Comparison of ENCODE assay signal across 5 fruit fly cellular contexts in genomic region chrX:17491184-17491583, dm6.
TF ChIP-seq lines count a peak whose summit lies in the region.

No protein-coding gene starts in this region.

- TF ChIP-seq CTCF in whole organism, embryonic (GFP tag; optimal IDR thresholded peaks at IDR 0.05; lab: Kevin White, UChicago) = no peak

TF ChIP-seq in whole organism, adult, 20 proteins besides CTCF, POLR2A, EP300 and RAD21 (continues in another document):
- TF ChIP-seq kay (GFP tag; lab: Kevin White, UChicago; ENCODE audit: borderline replicate concordance) = peak; percentile 92
- peak; percentile 75 for TF ChIP-seq CG33017 (tag; optimal IDR thresholded peaks at IDR 0.05; lab: Kevin White, UChicago)
- peak; percentile 29 for TF ChIP-seq CG11617 (GFP tag; optimal IDR thresholded peaks at IDR 0.05; lab: Kevin White, UChicago)
- no peak for TF ChIP-seq cnc (optimal IDR thresholded peaks at IDR 0.05; lab: Kevin White, UChicago)
- no peak for TF ChIP-seq CG5204 (GFP tag; optimal IDR thresholded peaks at IDR 0.05; lab: Kevin White, UChicago)
- peak; percentile 25 for TF ChIP-seq CG7045 (GFP tag; optimal IDR thresholded peaks at IDR 0.05; lab: Kevin White, UChicago)
- no peak for TF ChIP-seq Crg-1 (GFP tag; optimal IDR thresholded peaks at IDR 0.05; lab: Kevin White, UChicago)
- TF ChIP-seq CG1620 (GFP tag; optimal IDR thresholded peaks at IDR 0.05; lab: Kevin White, UChicago) = no peak
- peak; percentile 39 for TF ChIP-seq Hr96 (GFP tag; optimal IDR thresholded peaks at IDR 0.05; lab: Kevin White, UChicago)
- no peak for TF ChIP-seq toe (GFP tag; optimal IDR thresholded peaks at IDR 0.05; lab: Kevin White, UChicago)
- TF ChIP-seq bab1 (GFP tag; optimal IDR thresholded peaks at IDR 0.05; lab: Kevin White, UChicago) = peak; percentile 69
- TF ChIP-seq ovo (GFP tag; optimal IDR thresholded peaks at IDR 0.05; lab: Kevin White, UChicago) = no peak
- no peak for TF ChIP-seq tj (GFP tag; optimal IDR thresholded peaks at IDR 0.05; lab: Kevin White, UChicago)
- TF ChIP-seq CG7101 (tag; optimal IDR thresholded peaks at IDR 0.05; lab: Kevin White, UChicago) = peak; percentile 85
- TF ChIP-seq CG14711 (tag; optimal IDR thresholded peaks at IDR 0.05; lab: Kevin White, UChicago) = peak; percentile 77
- TF ChIP-seq CG12768 (GFP tag; optimal IDR thresholded peaks at IDR 0.05; lab: Kevin White, UChicago) = peak; percentile 14
- TF ChIP-seq cic (GFP tag; optimal IDR thresholded peaks at IDR 0.05; lab: Kevin White, UChicago) = no peak
- TF ChIP-seq Mnt (GFP tag; optimal IDR thresholded peaks at IDR 0.05; lab: Kevin White, UChicago) = peak; percentile 5
- no peak for TF ChIP-seq Clk (GFP tag; optimal IDR thresholded peaks at IDR 0.05; lab: Kevin White, UChicago)

TF ChIP-seq in whole organism, embryonic, 481 proteins besides CTCF, POLR2A, EP300 and RAD21 (continues in another document):
- TF ChIP-seq ewg (GFP tag; optimal IDR thresholded peaks at IDR 0.05; lab: Kevin White, UChicago) (no peak), rib (GFP tag; IDR thresholded peaks at IDR 0.05; lab: Robert Waterston, UW) (no peak), ind (GFP tag; optimal IDR thresholded peaks at IDR 0.05; lab: Kevin White, UChicago) (peak; percentile 45), CG13624 (GFP tag; optimal IDR thresholded peaks at IDR 0.05; lab: Kevin White, UChicago) (peak; percentile 20), CG11695 (GFP tag; IDR thresholded peaks at IDR 0.05; lab: Robert Waterston, UW) (peak; percentile 76), CG17802 (tag; optimal IDR thresholded peaks at IDR 0.05; lab: Kevin White, UChicago) (peak; percentile 0), CG2129 (GFP tag; IDR thresholded peaks at IDR 0.05; lab: Robert Waterston, UW; ENCODE audit: partially characterized antibody) (no peak), salm (tag; optimal IDR thresholded peaks at IDR 0.05; lab: Kevin White, UChicago) (no peak), Abd-B (GFP tag; optimal IDR thresholded peaks at IDR 0.05; lab: Kevin White, UChicago) (peak; percentile 31), sob (GFP tag; IDR thresholded peaks at IDR 0.05; lab: Robert Waterston, UW) (peak; percentile 62), CG1529 (GFP tag; optimal IDR thresholded peaks at IDR 0.05; lab: Kevin White, UChicago) (no peak), CG17361 (GFP tag; IDR thresholded peaks at IDR 0.05; lab: Robert Waterston, UW) (peak; percentile 52; the same call in 1 of the 3 replicates), wdn (GFP tag; IDR thresholded peaks at IDR 0.05; lab: Robert Waterston, UW) (0 out of 2 replicates have a peak, but pooled peaks have one; percentile 41), Eip74EF (GFP tag; optimal IDR thresholded peaks at IDR 0.05; lab: Kevin White, UChicago) (peak in 1 of 2 experiments; percentile 16), CG2120 (GFP tag; optimal IDR thresholded peaks at IDR 0.05; lab: Kevin White, UChicago) (peak; percentile 46), CG11696 (GFP tag; IDR thresholded peaks at IDR 0.05; lab: Robert Waterston, UW) (peak; percentile 92), CG14965 (GFP tag; optimal IDR thresholded peaks at IDR 0.05; lab: Kevin White, UChicago; ENCODE audit: borderline replicate concordance) (no peak), Atf3 (GFP tag; optimal IDR thresholded peaks at IDR 0.05; lab: Kevin White, UChicago) (peak; percentile 17)

TF ChIP-seq in whole organism, prepupa, 60 proteins besides CTCF, POLR2A, EP300 and RAD21 (continues in another document):
- peak; percentile 85 for TF ChIP-seq CG11762 (GFP tag; optimal IDR thresholded peaks at IDR 0.05; lab: Kevin White, UChicago; ENCODE audit: insufficient read depth)
- TF ChIP-seq CG8632 (GFP tag; optimal IDR thresholded peaks at IDR 0.05; lab: Kevin White, UChicago) = peak; percentile 86
- peak; percentile 54 for TF ChIP-seq CG4318 (GFP tag; optimal IDR thresholded peaks at IDR 0.05; lab: Kevin White, UChicago)
- peak; percentile 97 for TF ChIP-seq Hr39 (GFP tag; optimal IDR thresholded peaks at IDR 0.05; lab: Kevin White, UChicago)
- peak; percentile 89 for TF ChIP-seq OdsH (GFP tag; optimal IDR thresholded peaks at IDR 0.05; lab: Kevin White, UChicago)
- peak; percentile 88 for TF ChIP-seq CG10631 (GFP tag; optimal IDR thresholded peaks at IDR 0.05; lab: Kevin White, UChicago)
- peak; percentile 92 for TF ChIP-seq Ets21C (GFP tag; optimal IDR thresholded peaks at IDR 0.05; lab: Kevin White, UChicago)
- peak; percentile 48 for TF ChIP-seq CG16779 (tag; optimal IDR thresholded peaks at IDR 0.05; lab: Kevin White, UChicago)
- TF ChIP-seq CG31627 (GFP tag; optimal IDR thresholded peaks at IDR 0.05; lab: Kevin White, UChicago) = peak; percentile 95
- peak; percentile 65 for TF ChIP-seq dac (GFP tag; optimal IDR thresholded peaks at IDR 0.05; lab: Kevin White, UChicago)
- peak; percentile 83 for TF ChIP-seq CG7368 (GFP tag; optimal IDR thresholded peaks at IDR 0.05; lab: Kevin White, UChicago)
- peak; percentile 89 for TF ChIP-seq CG8119 (GFP tag; IDR thresholded peaks at IDR 0.05; lab: Robert Waterston, UW)
- no peak for TF ChIP-seq Hr38 (GFP tag; optimal IDR thresholded peaks at IDR 0.05; lab: Kevin White, UChicago)
- peak; percentile 90 for TF ChIP-seq CG34406 (GFP tag; optimal IDR thresholded peaks at IDR 0.05; lab: Kevin White, UChicago)
- peak; percentile 96 for TF ChIP-seq Sox102F (GFP tag; optimal IDR thresholded peaks at IDR 0.05; lab: Kevin White, UChicago)
- TF ChIP-seq CG32006 (GFP tag; optimal IDR thresholded peaks at IDR 0.05; lab: Kevin White, UChicago) = peak; percentile 83
- peak; percentile 90 for TF ChIP-seq CG15336 (GFP tag; IDR thresholded peaks at IDR 0.05; lab: Robert Waterston, UW)
- TF ChIP-seq vri (GFP tag; optimal IDR thresholded peaks at IDR 0.05; lab: Kevin White, UChicago) = peak; percentile 96
- peak; percentile 90 for TF ChIP-seq pdm3 (GFP tag; optimal IDR thresholded peaks at IDR 0.05; lab: Kevin White, UChicago)

TF ChIP-seq in whole organism, pupa, 21 proteins besides CTCF, POLR2A, EP300 and RAD21:
- TF ChIP-seq CG10348 (GFP tag; IDR thresholded peaks at IDR 0.05; lab: Robert Waterston, UW) = no peak
- TF ChIP-seq gl (tag; optimal IDR thresholded peaks at IDR 0.05; lab: Kevin White, UChicago) = peak; percentile 66
- peak; percentile 85 for TF ChIP-seq CG8301 (tag; optimal IDR thresholded peaks at IDR 0.05; lab: Kevin White, UChicago)
- peak; percentile 93 for TF ChIP-seq CG4496 (GFP tag; IDR thresholded peaks at IDR 0.05; lab: Robert Waterston, UW)
- peak; percentile 73 for TF ChIP-seq rn (GFP tag; IDR thresholded peaks at IDR 0.05; lab: Robert Waterston, UW)
- TF ChIP-seq CG15710 (tag; optimal IDR thresholded peaks at IDR 0.05; lab: Kevin White, UChicago) = peak; percentile 82
- TF ChIP-seq fd96Ca (GFP tag; IDR thresholded peaks at IDR 0.05; lab: Robert Waterston, UW) = peak; percentile 90
- TF ChIP-seq CG9948 (tag; optimal IDR thresholded peaks at IDR 0.05; lab: Kevin White, UChicago) = peak; percentile 81
- TF ChIP-seq CG34367 (tag; optimal IDR thresholded peaks at IDR 0.05; lab: Kevin White, UChicago) = peak; percentile 72
- peak; percentile 80 for TF ChIP-seq CG17806 (tag; optimal IDR thresholded peaks at IDR 0.05; lab: Kevin White, UChicago)
- TF ChIP-seq D1 (tag; optimal IDR thresholded peaks at IDR 0.05; lab: Kevin White, UChicago) = peak; percentile 16
- no peak for TF ChIP-seq EcR (GFP tag; optimal IDR thresholded peaks at IDR 0.05; lab: Kevin White, UChicago)
- TF ChIP-seq CG13204 (GFP tag; optimal IDR thresholded peaks at IDR 0.05; lab: Kevin White, UChicago) = peak; percentile 42
- TF ChIP-seq Snoo (tag; optimal IDR thresholded peaks at IDR 0.05; lab: Kevin White, UChicago) = peak; percentile 93
- peak; percentile 88 for TF ChIP-seq CG14655 (GFP tag; optimal IDR thresholded peaks at IDR 0.05; lab: Kevin White, UChicago)
- peak; percentile 83 for TF ChIP-seq CG32121 (GFP tag; IDR thresholded peaks at IDR 0.05; lab: Robert Waterston, UW)
- TF ChIP-seq Pif1A (GFP tag; optimal IDR thresholded peaks at IDR 0.05; lab: Kevin White, UChicago) = peak; percentile 89
- TF ChIP-seq CG8159 (tag; optimal IDR thresholded peaks at IDR 0.05; lab: Kevin White, UChicago) = peak; percentile 76
- TF ChIP-seq CG12605 (GFP tag; IDR thresholded peaks at IDR 0.05; lab: Robert Waterston, UW) = peak; percentile 88
- peak; percentile 84 for TF ChIP-seq Ets98B (GFP tag; IDR thresholded peaks at IDR 0.05; lab: Robert Waterston, UW)
- peak; percentile 89 for TF ChIP-seq Pif1B (GFP tag; optimal IDR thresholded peaks at IDR 0.05; lab: Kevin White, UChicago)
TF ChIP-seq in whole organism, pupa: peak in this region for 19.

TF ChIP-seq in whole organism, wandering third instar larva, 38 proteins besides CTCF, POLR2A, EP300 and RAD21 (continues in another document):
- TF ChIP-seq Mio (GFP tag; optimal IDR thresholded peaks at IDR 0.05; lab: Kevin White, UChicago) = peak; percentile 73
- no peak for TF ChIP-seq Vsx2 (GFP tag; optimal IDR thresholded peaks at IDR 0.05; lab: Kevin White, UChicago; ENCODE audit: partially characterized antibody)
- TF ChIP-seq psq (GFP tag; optimal IDR thresholded peaks at IDR 0.05; lab: Kevin White, UChicago) = peak; percentile 94
- TF ChIP-seq dsf (GFP tag; optimal IDR thresholded peaks at IDR 0.05; lab: Kevin White, UChicago; ENCODE audit: borderline replicate concordance) = peak; percentile 86
- TF ChIP-seq Hnf4 (GFP tag; optimal IDR thresholded peaks at IDR 0.05; lab: Kevin White, UChicago) = peak; percentile 98
- TF ChIP-seq N (GFP tag; optimal IDR thresholded peaks at IDR 0.05; lab: Kevin White, UChicago) = no peak
- TF ChIP-seq usp (GFP tag; optimal IDR thresholded peaks at IDR 0.05; lab: Kevin White, UChicago) = no peak
- peak; percentile 96 for TF ChIP-seq HLH106 (tag; optimal IDR thresholded peaks at IDR 0.05; lab: Kevin White, UChicago)
- TF ChIP-seq GATAd (GFP tag; optimal IDR thresholded peaks at IDR 0.05; lab: Kevin White, UChicago) = peak; percentile 78
- TF ChIP-seq rgr (GFP tag; optimal IDR thresholded peaks at IDR 0.05; lab: Kevin White, UChicago) = peak; percentile 97
- no peak for TF ChIP-seq Hr78 (GFP tag; optimal IDR thresholded peaks at IDR 0.05; lab: Kevin White, UChicago)
- TF ChIP-seq Sp1 (GFP tag; optimal IDR thresholded peaks at IDR 0.05; lab: Kevin White, UChicago) = peak; percentile 95
- no peak for TF ChIP-seq jim (GFP tag; optimal IDR thresholded peaks at IDR 0.05; lab: Kevin White, UChicago)
- peak; percentile 77 to 97 for TF ChIP-seq foxo (GFP tag; optimal IDR thresholded peaks at IDR 0.05; lab: Kevin White, UChicago)
- TF ChIP-seq Dif (GFP tag; optimal IDR thresholded peaks at IDR 0.05; lab: Kevin White, UChicago; ENCODE audit: partially characterized antibody) = no peak
- no peak for TF ChIP-seq sv (GFP tag; optimal IDR thresholded peaks at IDR 0.05; lab: Kevin White, UChicago)
- TF ChIP-seq OdsH (GFP tag; optimal IDR thresholded peaks at IDR 0.05; lab: Kevin White, UChicago) = peak; percentile 94
- TF ChIP-seq h (GFP tag; optimal IDR thresholded peaks at IDR 0.05; lab: Kevin White, UChicago) = peak; percentile 96
- TF ChIP-seq Dfd (GFP tag; optimal IDR thresholded peaks at IDR 0.05; lab: Kevin White, UChicago) = no peak
- peak; percentile 96 for TF ChIP-seq fru (GFP tag; optimal IDR thresholded peaks at IDR 0.05; lab: Kevin White, UChicago)
- TF ChIP-seq Myc (optimal IDR thresholded peaks at IDR 0.05; lab: Kevin White, UChicago) = no peak
- peak; percentile 77 for TF ChIP-seq Hr83 (GFP tag; optimal IDR thresholded peaks at IDR 0.05; lab: Kevin White, UChicago; ENCODE audit: poor library complexity, severe bottlenecking)
